Fruit fly (Drosophila melanogaster) whole organism, larva: ENCODE results near the gene Ptp4E.

Experiments
- noc ChIP-seq: fragments of 200-800 bp; sonication (Bioruptor generic); optimal IDR thresholded peaks from 3 replicates; lab custom pipeline; 2019; ENCODE audit warnings: missing biosample characterization, mild to moderate bottlenecking, missing genetic modification characterization, moderate library complexity

Ptp4E gene

DNA sequence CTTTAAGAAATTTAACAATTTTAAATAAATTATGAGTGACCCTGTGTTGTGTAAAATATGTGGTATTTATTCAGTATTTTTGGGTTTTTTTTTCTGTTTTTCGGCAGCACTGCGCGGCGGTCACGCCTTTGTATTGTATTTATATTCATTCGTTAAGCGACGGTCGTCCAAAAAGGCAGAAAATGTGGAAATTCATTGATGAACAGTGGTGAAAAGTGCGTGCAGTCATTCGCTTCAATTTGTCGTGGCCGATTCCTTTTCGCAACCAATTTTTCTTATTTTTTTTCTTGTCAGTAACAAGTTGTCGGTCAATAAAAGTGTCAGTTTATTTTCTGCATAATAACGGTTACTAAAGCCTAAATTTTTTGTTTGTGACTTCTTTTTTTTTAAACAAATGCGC is at the start of gene Ptp4E:
Gene Ptp4E (plus strand): TSS at position 143 of the 400 bp plus-strand sequence.
- TF ChIP-seq noc (tag; lab: Kevin White, UChicago), result no peak

DNA sequence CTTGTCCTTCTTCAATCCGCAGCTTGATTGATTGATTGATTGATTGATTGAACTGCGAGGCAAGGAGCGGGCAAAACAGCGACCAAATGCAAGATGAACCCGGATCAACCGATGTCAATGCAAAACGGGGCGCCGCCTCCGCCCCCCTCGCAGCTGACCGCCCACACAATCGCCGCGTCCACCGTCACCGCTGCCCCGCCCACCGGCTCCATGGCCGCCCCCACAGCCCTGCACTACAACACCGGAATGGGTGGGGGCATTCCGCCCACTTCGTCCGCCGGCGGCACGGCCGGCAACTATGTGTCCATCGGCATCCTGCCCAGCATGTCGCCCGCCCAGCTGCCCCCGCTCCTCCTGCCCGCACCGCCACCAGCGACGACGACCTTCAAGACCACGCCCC is 44.3 kb upstream of the Ptp4E start:
- TF ChIP-seq noc (tag; lab: Kevin White, UChicago), result no peak

DNA sequence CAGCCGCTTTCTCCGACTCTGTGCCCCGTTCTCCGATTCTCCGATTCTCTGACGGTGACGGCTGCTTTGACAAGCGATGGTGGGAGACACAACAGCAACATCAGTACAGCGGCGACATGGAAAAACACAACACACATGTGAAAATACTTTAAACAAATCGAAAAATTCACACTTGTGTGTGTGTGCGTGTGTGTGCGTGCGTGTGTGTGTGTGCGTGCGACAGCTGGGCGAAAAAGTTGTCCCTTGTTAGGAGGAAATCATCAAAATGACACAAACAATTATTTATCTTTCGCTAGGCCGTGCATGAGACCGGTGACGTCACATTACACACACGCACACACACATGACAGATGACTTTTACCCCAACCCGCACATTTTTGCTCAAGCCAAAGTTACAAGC is 42.0 kb upstream of the Ptp4E start:
- TF ChIP-seq noc (tag; lab: Kevin White, UChicago), result no peak

DNA sequence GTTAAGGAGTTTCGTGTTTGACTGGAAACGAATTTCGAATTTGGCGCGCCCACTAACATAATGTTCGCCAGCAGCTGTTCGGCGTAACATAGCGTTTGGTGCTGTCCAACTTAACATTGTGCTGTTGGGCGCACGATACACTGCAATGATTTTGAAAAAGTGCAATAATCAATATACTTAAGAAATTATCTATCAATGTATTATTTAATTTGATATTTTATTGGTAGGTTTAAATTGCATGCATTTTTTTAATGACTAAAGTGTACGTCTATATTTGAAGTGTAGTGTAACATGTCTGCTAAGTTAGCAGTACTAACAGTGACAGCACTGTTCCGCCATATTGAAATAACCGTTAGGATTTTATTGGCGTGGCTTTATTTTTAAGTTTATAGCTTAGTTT is 32.4 kb upstream of the Ptp4E start, which contains the start of gene CG6927:
Gene CG6927 (plus strand): TSS at position 328 of the 400 bp plus-strand sequence.
- TF ChIP-seq noc (tag; lab: Kevin White, UChicago), result no peak

DNA sequence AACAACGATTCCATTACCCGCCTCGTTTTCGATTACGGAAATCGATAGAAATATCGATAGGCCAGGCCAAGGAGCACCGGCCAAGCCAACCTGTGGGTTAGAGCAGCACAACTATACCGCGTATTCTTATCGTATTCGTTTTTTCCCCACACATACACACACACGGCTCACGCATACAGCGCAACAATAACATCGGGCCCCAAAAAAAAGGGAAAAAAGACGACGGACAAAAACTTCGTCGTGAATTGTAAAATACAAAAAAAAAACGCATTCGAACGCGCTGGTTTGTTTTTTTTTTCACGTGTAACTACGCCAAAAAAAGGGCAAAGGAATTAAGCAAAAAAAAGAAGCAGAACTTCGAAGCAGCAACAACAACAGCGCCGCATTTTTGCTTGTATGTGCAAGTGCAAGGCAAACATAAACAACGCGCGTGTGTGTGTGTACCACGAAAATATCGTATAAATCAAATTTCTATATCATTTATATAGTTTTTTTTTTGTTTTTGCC is 29.9 kb upstream of the Ptp4E start, which contains the start of gene CG32772:
Gene CG32772 (plus strand): TSS at position 177 of the 507 bp plus-strand sequence.
- peak; percentile 38 for TF ChIP-seq noc (tag; lab: Kevin White, UChicago)

DNA sequence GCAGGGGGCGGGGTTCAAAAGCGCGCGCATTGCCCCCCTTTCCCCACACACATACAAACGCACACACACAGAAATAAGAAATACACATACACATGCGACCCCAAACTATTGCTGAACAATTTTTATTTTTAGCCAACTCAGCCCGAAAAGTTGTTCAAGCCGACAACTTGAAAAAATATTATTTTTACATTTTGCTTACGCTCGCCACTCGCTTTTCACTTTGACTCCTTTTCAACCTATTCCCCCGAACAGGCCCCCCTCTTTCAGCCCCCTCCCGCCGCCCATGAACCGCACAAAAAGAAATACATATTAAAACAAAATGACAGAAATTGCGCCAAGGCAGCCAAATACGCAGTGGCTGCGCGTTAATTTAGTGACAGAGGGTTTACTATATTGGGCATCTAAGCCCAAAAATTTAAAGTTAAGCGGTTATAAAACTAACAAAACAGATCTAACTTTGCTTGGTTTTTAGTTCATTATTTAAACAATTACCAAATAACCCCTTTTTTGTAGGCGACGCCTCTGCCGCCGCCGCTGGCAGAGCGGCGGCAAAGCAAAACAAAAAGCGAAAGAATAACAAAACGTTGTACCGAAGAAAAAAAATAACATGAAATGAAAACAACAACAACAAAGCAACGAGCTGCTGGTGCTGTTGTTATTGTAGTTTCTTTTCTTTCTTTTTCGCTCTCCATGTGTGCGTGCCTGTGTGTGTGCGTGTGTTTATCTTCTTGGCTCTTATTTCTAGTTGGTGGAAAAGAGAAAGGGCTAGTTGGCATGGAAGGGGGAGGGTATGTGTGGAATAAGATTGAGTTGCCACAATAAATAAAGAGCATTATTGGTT is 28.8 kb upstream of the Ptp4E start:
- TF ChIP-seq noc (tag; lab: Kevin White, UChicago), result peak; percentile 100

DNA sequence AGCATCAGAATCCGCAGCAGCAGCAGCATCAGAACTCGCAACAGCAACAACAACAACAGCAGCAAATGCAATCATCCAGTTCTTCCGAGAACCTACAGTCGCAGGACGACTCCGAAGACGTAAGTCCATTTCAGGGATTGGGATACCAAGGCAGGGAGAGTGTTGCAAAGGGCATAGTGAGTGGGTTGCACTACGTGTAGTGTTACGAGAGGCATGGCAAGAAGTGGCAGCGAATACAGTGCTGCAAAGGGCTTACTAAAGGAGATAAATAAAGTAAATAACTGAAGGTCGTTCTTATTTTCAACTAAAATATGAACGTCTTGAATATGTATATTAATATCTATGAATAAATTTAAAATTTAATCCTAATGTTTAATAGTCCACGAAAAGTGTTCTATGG is 27.9 kb upstream of the Ptp4E start:
- no peak for TF ChIP-seq noc (tag; lab: Kevin White, UChicago)

DNA sequence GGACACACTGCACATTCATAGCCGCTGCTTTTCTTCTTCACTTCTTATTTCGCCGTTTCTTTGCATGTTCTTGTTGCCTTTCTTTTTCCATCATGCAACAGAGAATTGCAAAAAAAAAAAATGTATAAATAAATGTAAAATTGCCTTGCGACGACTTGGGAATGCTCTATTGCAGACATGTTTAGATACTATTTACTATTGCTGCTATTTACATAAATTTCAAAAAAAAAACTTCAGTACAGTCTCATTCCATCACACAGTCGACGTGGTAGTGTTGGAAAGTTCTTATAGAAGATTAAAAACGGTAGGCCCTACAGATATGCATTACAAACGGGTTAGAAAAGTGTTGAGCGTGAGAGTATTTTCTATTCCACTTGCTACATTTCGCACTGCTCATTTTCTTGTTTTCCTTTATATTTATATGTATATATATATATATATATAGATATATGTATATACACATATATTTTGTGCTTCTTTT is 27.1 kb upstream of the Ptp4E start:
- TF ChIP-seq noc (tag; lab: Kevin White, UChicago), result no peak

DNA sequence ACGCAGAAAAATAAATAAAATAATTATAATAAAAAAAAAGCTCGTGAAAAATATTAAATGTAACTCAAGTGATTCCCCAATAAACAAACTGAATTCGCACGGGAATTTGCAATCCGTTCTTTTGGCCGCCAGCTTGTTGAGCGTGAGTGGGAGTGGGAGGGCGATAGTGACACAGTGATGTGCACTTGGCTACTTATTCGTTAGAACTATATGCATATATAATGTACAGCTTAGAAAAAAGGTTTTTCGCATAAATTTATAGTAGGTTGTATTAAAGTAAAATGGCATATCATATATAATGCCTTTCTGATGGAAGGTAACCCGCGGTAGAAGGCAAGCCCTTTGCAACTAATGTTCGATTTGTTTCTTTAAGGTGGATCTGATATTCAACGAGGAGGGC is 26.6 kb upstream of the Ptp4E start:
- TF ChIP-seq noc (tag; lab: Kevin White, UChicago), result no peak

DNA sequence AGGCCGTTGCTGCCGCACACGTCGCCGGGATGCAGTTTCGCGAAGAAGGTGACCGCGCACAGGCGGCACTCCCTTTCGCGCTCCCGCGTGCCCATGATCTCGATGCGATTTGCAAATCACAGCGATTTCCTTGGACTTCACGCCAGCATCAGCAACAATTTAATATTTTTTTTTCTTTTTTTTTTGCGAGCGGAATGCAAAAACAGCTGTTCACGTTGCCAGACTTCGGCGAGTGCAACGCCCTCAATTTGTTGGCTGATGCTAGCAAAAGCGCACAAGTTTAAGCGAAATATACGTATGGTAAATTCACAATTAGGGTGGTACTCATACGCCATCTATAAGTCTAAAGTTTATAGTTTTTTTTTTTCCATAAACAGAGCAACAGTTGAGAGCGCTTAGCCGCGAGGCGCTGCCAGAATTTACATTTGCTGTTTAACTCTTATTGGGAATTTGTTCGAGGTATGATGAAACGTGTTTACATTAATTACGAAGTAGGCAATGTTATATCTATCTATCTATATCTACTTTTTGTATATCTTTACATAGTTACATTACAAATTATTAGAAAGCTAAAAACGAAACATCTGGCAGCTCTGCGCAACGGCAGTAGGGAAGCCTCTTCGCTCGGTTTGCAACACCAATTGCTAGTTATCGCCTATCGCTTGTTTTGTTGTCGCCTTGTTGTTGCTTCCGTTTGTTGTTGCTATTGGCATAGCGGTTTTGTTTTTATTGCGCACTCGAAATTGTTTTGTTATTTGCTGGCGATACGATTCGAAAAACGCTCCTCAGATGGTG is 20.5 kb upstream of the Ptp4E start, which contains the start of the genes CG4041 and Hgsnat:
Gene CG4041 (minus strand): TSS at position 220 of the 795 bp plus-strand sequence.
Gene Hgsnat (plus strand): TSS at position 503 of the 795 bp plus-strand sequence.
- peak; percentile 5 for TF ChIP-seq noc (tag; lab: Kevin White, UChicago)

DNA sequence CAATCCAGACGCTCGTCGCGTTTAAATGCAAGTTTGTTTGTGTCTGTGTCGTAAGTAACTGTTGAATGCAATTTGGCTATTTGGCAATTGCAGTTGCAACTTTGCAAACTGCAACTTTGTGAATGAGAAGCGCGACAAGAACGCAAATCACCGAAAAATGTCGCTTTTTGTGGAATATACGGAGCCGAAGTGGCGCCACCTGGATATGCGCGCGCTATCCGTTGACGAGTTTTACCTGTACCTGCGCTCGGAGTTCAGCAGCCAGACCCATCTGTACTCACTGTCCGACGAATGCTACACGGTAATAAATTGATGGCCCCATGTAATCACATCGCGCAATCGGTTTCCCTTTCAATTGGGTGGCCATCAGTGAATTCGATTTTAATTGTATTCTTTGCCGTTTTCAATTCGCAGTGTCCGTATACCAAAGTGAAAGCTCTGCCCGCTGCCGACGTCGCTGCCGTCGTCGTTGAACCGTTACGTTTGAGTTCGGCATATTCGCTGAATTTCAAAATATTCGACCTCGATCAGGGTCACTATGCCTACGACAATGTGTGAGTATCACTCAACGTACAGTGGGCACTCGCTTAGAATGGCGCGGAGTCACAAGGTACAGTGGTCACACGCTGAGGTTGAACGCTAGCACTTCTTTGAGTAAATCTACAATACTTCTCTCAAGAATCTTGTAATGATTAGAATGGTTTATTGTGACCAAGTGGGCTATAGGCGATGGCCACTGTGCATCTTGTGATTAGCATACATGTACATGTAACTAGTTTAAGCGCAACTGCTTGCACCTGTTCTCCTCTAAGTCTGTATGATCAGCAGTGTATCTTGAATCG is 19.7 kb upstream of the Ptp4E start:
- peak; percentile 54 for TF ChIP-seq noc (tag; lab: Kevin White, UChicago)

DNA sequence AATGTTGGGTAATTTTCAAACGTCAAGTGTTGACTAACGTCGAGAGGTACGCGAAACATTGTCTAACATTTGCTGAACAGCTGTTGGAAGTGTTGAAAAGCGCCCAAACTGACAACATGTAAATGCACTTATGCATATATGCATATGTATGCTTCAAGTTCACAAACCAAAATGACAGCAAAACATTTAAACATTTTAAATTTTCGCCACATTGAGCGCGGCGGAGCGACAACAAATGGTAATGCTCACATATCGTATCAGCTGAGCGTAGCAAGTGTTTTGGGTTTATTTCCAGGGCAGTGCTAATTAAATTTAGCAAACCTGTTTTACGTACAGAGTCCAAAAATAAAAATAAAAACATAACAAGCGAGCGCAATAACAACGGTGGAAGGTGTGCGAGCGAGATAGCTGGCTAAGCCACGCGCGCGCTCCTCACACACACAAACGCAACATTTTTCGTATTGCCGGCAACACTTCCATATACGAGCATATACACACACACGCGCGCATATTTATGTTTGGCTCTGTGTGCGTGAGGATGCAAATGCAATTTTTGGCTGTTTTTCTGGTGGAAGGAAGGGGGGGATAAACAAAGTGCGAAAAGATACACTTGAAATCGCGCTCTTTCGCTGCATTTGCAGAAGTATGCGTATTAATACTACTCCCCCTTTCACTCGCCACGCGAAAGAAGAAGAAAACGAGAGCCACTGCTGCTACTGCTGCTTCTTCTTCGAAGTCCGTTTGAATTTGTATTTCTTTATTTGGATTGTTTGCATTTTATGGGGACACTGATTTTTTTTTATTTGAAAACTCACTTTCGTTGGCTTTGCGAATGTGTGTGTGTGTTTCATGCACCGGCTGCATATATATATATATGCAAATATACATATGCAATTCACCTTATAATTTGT is 8.6 kb upstream of the Ptp4E start:
- TF ChIP-seq noc (tag; lab: Kevin White, UChicago), result peak; percentile 41

DNA sequence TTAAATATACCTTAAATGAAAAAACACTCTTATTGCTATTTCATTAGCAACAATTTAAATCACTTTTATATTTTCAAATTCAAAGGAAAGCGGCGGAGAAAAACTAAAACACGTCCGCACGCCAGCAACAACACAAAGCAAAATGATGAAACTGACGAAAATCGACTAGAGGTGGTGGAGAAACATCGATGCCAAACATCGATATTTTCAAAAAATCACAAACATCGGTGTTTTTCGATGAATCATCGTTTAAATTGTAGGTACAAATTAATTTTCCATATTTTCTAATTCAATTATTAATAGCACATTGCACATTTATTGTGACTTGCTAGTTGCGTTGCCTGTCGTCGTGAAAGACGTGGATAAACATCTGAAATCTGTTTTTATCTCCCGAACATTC is 7.9 kb upstream of the Ptp4E start:
- TF ChIP-seq noc (tag; lab: Kevin White, UChicago), result no peak
